In the genomic region with DNA sequence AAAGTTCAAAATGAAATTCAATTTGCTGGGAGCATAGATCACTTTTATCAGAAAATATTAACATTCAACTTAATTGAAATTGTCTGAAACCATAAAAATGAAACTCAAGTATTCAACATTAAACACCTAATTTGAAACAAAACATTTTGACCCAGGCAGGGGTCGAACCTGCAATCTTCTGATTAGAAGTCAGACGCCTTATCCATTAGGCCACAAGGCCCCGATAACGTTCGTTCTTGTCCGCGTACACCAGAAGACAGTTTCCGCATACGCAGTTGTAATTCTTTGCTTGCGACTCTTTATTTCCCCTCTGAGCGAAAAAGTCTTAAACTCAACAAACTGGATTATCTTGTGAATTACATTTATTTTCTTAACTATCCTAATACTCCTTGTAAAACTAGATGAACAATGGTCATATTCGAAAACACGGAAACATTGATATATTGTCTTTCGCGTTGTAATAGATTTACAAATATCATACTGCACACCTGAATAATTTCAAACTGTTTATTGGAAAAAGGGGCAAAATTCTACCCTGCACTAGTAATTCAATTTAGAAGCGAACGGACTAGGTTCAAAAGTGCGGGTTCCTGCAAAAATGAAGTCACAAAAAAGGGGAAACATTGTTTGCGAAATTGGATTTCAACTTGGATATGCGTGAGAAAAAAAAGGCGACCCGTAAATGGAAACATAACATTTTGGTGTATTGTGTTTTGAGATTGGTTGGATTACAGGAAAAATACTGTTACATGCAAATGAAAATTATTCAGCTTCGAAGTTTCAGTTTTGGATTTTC, we compare ENCODE assay signal across 4 worm cellular contexts.
TF ChIP-seq lines count a peak whose summit lies in the region.

No protein-coding gene starts in this region.

TF ChIP-seq in whole organism, L1 larva, 84 proteins besides CTCF, POLR2A, EP300 and RAD21 (continued from another document):
- no peak for TF ChIP-seq alr-1 (tag; optimal IDR thresholded peaks at IDR 0.05; lab: Kevin White, UChicago; ENCODE audit: borderline replicate concordance)
- TF ChIP-seq nhr-76 (tag; optimal IDR thresholded peaks at IDR 0.05; lab: Kevin White, UChicago) = no peak
- no peak for TF ChIP-seq ceh-82 (tag; optimal IDR thresholded peaks at IDR 0.05; lab: Kevin White, UChicago)
- no peak for TF ChIP-seq lir-3 (tag; optimal IDR thresholded peaks at IDR 0.05; lab: Kevin White, UChicago; ENCODE audit: poor library complexity)
- TF ChIP-seq ama-1 (optimal IDR thresholded peaks at IDR 0.05; lab: Kevin White, UChicago) = no peak
- TF ChIP-seq isw-1 (GFP tag; IDR thresholded peaks at IDR 0.05; lab: Robert Waterston, UW) = no peak
- no peak for TF ChIP-seq unc-130 (tag; optimal IDR thresholded peaks at IDR 0.05; lab: Kevin White, UChicago)
- peak; percentile 0 for TF ChIP-seq nhr-20 (tag; optimal IDR thresholded peaks at IDR 0.05; lab: Kevin White, UChicago)
- no peak for TF ChIP-seq nhr-77 (tag; optimal IDR thresholded peaks at IDR 0.05; lab: Kevin White, UChicago)
- TF ChIP-seq nhr-85 (tag; lab: Kevin White, UChicago) = no peak
- TF ChIP-seq ceh-63 (GFP tag; optimal IDR thresholded peaks at IDR 0.05; lab: Kevin White, UChicago) = no peak
- TF ChIP-seq C16A3.4 (tag; optimal IDR thresholded peaks at IDR 0.05; lab: Kevin White, UChicago) = peak; percentile 44
- no peak for TF ChIP-seq C04F5.9 (tag; optimal IDR thresholded peaks at IDR 0.05; lab: Kevin White, UChicago)
- peak; percentile 21 for TF ChIP-seq nhr-90 (tag; optimal IDR thresholded peaks at IDR 0.05; lab: Kevin White, UChicago; ENCODE audit: poor library complexity)
- TF ChIP-seq rnt-1 (tag; optimal IDR thresholded peaks at IDR 0.05; lab: Kevin White, UChicago) = no peak
- no peak for TF ChIP-seq aly-2 (tag; optimal IDR thresholded peaks at IDR 0.05; lab: Kevin White, UChicago)

TF ChIP-seq in whole organism, L3 larva, 47 proteins besides CTCF, POLR2A, EP300 and RAD21 (continued from another document):
- peak; percentile 6 for TF ChIP-seq pqm-1 (tag; optimal IDR thresholded peaks at IDR 0.05; lab: Kevin White, UChicago)

TF ChIP-seq in whole organism, L4 larva, 104 proteins besides CTCF, POLR2A, EP300 and RAD21 (continued from another document and continues in another):
- TF ChIP-seq rbr-2 (tag; optimal IDR thresholded peaks at IDR 0.05; lab: Kevin White, UChicago) (no peak), ceh-32 (tag; optimal IDR thresholded peaks at IDR 0.05; lab: Kevin White, UChicago; ENCODE audit: poor library complexity) (no peak), dve-1 (tag; optimal IDR thresholded peaks at IDR 0.05; lab: Kevin White, UChicago; ENCODE audit: insufficient read depth) (no peak), lin-39 (tag; optimal IDR thresholded peaks at IDR 0.05; lab: Kevin White, UChicago) (no peak), D1046.2 (GFP tag; IDR thresholded peaks at IDR 0.05; lab: Robert Waterston, UW) (peak; percentile 76; the same call in 1 of the 2 replicates), lim-7 (GFP tag; IDR thresholded peaks at IDR 0.05; lab: Robert Waterston, UW) (peak; percentile 86), spr-3 (GFP tag; optimal IDR thresholded peaks at IDR 0.05; lab: Kevin White, UChicago) (no peak), unc-130 (GFP tag; optimal IDR thresholded peaks at IDR 0.05; lab: Kevin White, UChicago) (no peak), lin-1 (GFP tag; IDR thresholded peaks at IDR 0.05; lab: Robert Waterston, UW) (peak; percentile 55; the same call in 1 of the 2 replicates), attf-4 (tag; optimal IDR thresholded peaks at IDR 0.05; lab: Kevin White, UChicago) (no peak), nhr-10 (tag; optimal IDR thresholded peaks at IDR 0.05; lab: Kevin White, UChicago) (no peak), hlh-30 (tag; optimal IDR thresholded peaks at IDR 0.05; lab: Kevin White, UChicago; ENCODE audit: insufficient read depth) (no peak), ctbp-1 (GFP tag; IDR thresholded peaks at IDR 0.05; lab: Robert Waterston, UW) (0 out of 2 replicates have a peak, but pooled peaks have one; percentile 53), Y105C5A.15 (GFP tag; IDR thresholded peaks at IDR 0.05; lab: Robert Waterston, UW) (peak; percentile 62; the same call in 1 of the 2 replicates), Y75B8A.6 (GFP tag; IDR thresholded peaks at IDR 0.05; lab: Robert Waterston, UW) (no peak), ces-1 (GFP tag; optimal IDR thresholded peaks at IDR 0.05; lab: Kevin White, UChicago) (peak; percentile 47), lin-13 (GFP tag; optimal IDR thresholded peaks at IDR 0.05; lab: Kevin White, UChicago) (peak; percentile 50), nhr-111 (GFP tag; optimal IDR thresholded peaks at IDR 0.05; lab: Kevin White, UChicago) (peak; percentile 63), nhr-11 (tag; optimal IDR thresholded peaks at IDR 0.05; lab: Kevin White, UChicago) (no peak), Y5F2A.4 (GFP tag; optimal IDR thresholded peaks at IDR 0.05; lab: Kevin White, UChicago) (no peak), mxl-2 (GFP tag; conservative IDR thresholded peaks at IDR 0.05; lab: Robert Waterston, UW) (peak; percentile 67; the same call in 1 of the 2 replicates), zfp-3 (GFP tag; conservative IDR thresholded peaks at IDR 0.05; lab: Robert Waterston, UW) (no peak; the same call in 1 of the 2 replicates), F10B5.3 (tag; optimal IDR thresholded peaks at IDR 0.05; lab: Kevin White, UChicago) (no peak), F37D6.2 (tag; optimal IDR thresholded peaks at IDR 0.05; lab: Kevin White, UChicago) (no peak), F26F4.8 (GFP tag; conservative IDR thresholded peaks at IDR 0.05; lab: Robert Waterston, UW) (peak; percentile 75), snpc-1.2 (GFP tag; IDR thresholded peaks at IDR 0.05; lab: Robert Waterston, UW) (peak; percentile 89), madf-5 (GFP tag; IDR thresholded peaks at IDR 0.05; lab: Robert Waterston, UW) (0 out of 4 replicates have a peak, but pooled peaks of 1 of the 2 experiments have one; percentile 64), daf-12 (tag; optimal IDR thresholded peaks at IDR 0.05; lab: Kevin White, UChicago) (no peak), skn-1 (tag; optimal IDR thresholded peaks at IDR 0.05; lab: Kevin White, UChicago) (no peak), jun-1 (tag; optimal IDR thresholded peaks at IDR 0.05; lab: Kevin White, UChicago) (no peak), nhr-41 (GFP tag; IDR thresholded peaks at IDR 0.05; lab: Robert Waterston, UW) (0 out of 2 replicates have a peak, but pooled peaks have one; percentile 48), mdt-29 (GFP tag; IDR thresholded peaks at IDR 0.05; lab: Robert Waterston, UW) (no peak), ceh-20 (GFP tag; IDR thresholded peaks at IDR 0.05; lab: Robert Waterston, UW) (no peak), ZK546.5 (tag; optimal IDR thresholded peaks at IDR 0.05; lab: Kevin White, UChicago) (no peak), hmg-1.1 (GFP tag; IDR thresholded peaks at IDR 0.05; lab: Robert Waterston, UW) (peak; percentile 49; the same call in 1 of the 2 replicates), aha-1 (tag; lab: Kevin White, UChicago) (peak; percentile 91), nhr-77 (tag; optimal IDR thresholded peaks at IDR 0.05; lab: Kevin White, UChicago) (no peak), nhr-6 (tag; optimal IDR thresholded peaks at IDR 0.05; lab: Kevin White, UChicago) (no peak), mxl-3 (GFP tag; optimal IDR thresholded peaks at IDR 0.05; lab: Kevin White, UChicago) (no peak), sdz-12 (GFP tag; optimal IDR thresholded peaks at IDR 0.05; lab: Kevin White, UChicago) (no peak), F49E8.2 (tag; optimal IDR thresholded peaks at IDR 0.05; lab: Kevin White, UChicago; ENCODE audit: borderline replicate concordance) (no peak), lir-3 (tag; optimal IDR thresholded peaks at IDR 0.05; lab: Kevin White, UChicago) (no peak), egl-43 (GFP tag; IDR thresholded peaks at IDR 0.05; lab: Robert Waterston, UW) (peak; percentile 78), php-3 (GFP tag; IDR thresholded peaks at IDR 0.05; lab: Robert Waterston, UW) (peak; percentile 39; the same call in 1 of the 2 replicates), dmd-9 (GFP tag; IDR thresholded peaks at IDR 0.05; lab: Robert Waterston, UW) (0 out of 2 replicates have a peak, but pooled peaks have one; percentile 44), dpl-1 (GFP tag; optimal IDR thresholded peaks at IDR 0.05; lab: Kevin White, UChicago) (no peak), zip-2 (tag; optimal IDR thresholded peaks at IDR 0.05; lab: Kevin White, UChicago) (peak; percentile 17), nhr-76 (tag; optimal IDR thresholded peaks at IDR 0.05; lab: Kevin White, UChicago) (no peak), nhr-42 (GFP tag; IDR thresholded peaks at IDR 0.05; lab: Robert Waterston, UW) (no peak), unc-62 (GFP tag; optimal IDR thresholded peaks at IDR 0.05 in 1 of 2; lab: Kevin White, UChicago) (no peak), unc-62 (tag; optimal IDR thresholded peaks at IDR 0.05; lab: Kevin White, UChicago) (no peak), set-16 (GFP tag; IDR thresholded peaks at IDR 0.05; lab: Robert Waterston, UW) (no peak)

TF ChIP-seq in whole organism, young adult, 124 proteins besides CTCF, POLR2A, EP300 and RAD21 (continued from another document and continues in another):
- TF ChIP-seq mes-4 (tag; optimal IDR thresholded peaks at IDR 0.05; lab: Kevin White, UChicago) = no peak
- TF ChIP-seq ama-1 (optimal IDR thresholded peaks at IDR 0.05; lab: Kevin White, UChicago) = no peak
- TF ChIP-seq ama-1 (GFP tag; optimal IDR thresholded peaks at IDR 0.05; lab: Kevin White, UChicago) = peak in 1 of 2 experiments; percentile 68
- no peak for TF ChIP-seq K11D2.4 (GFP tag; IDR thresholded peaks at IDR 0.05; lab: Robert Waterston, UW)
- TF ChIP-seq snpc-4 (GFP tag; optimal IDR thresholded peaks at IDR 0.05; lab: Kevin White, UChicago) = peak; percentile 71
- peak in 2 of 4 experiments; percentile 27 to 81 for TF ChIP-seq snpc-4 (tag; optimal IDR thresholded peaks at IDR 0.05; lab: Kevin White, UChicago)
- no peak for TF ChIP-seq let-607 (tag; optimal IDR thresholded peaks at IDR 0.05; lab: Kevin White, UChicago)
- no peak for TF ChIP-seq F23B12.7 (tag; optimal IDR thresholded peaks at IDR 0.05; lab: Kevin White, UChicago; ENCODE audit: insufficient read depth)
- TF ChIP-seq T07F8.4 (tag; optimal IDR thresholded peaks at IDR 0.05; lab: Kevin White, UChicago) = peak; percentile 63
- peak; percentile 91 for TF ChIP-seq rpc-1 (optimal IDR thresholded peaks at IDR 0.05; lab: Kevin White, UChicago)
- TF ChIP-seq rpc-1 (tag; optimal IDR thresholded peaks at IDR 0.05; lab: Kevin White, UChicago) = peak; percentile 97
- TF ChIP-seq nfya-2 (GFP tag; IDR thresholded peaks at IDR 0.05; lab: Robert Waterston, UW) = no peak
- peak; percentile 60; the same call in 1 of the 2 replicates for TF ChIP-seq hmg-1.2 (GFP tag; IDR thresholded peaks at IDR 0.05; lab: Robert Waterston, UW)
- peak in 1 of 3 experiments; percentile 23 for TF ChIP-seq lin-35 (GFP tag; optimal IDR thresholded peaks at IDR 0.05; lab: Kevin White, UChicago)
- no peak for TF ChIP-seq B0019.2 (GFP tag; conservative IDR thresholded peaks at IDR 0.05; lab: Robert Waterston, UW)
- TF ChIP-seq dox-1 (GFP tag; IDR thresholded peaks at IDR 0.05; lab: Robert Waterston, UW) = peak; percentile 65
- TF ChIP-seq die-1 (tag; optimal IDR thresholded peaks at IDR 0.05; lab: Kevin White, UChicago) = peak; percentile 84
- no peak for TF ChIP-seq sea-2 (GFP tag; IDR thresholded peaks at IDR 0.05; lab: Robert Waterston, UW)
- TF ChIP-seq xnd-1 (tag; optimal IDR thresholded peaks at IDR 0.05; lab: Kevin White, UChicago) = no peak
- peak; percentile 73; the same call in 1 of the 2 replicates for TF ChIP-seq ztf-25 (GFP tag; IDR thresholded peaks at IDR 0.05; lab: Robert Waterston, UW)
- no peak for TF ChIP-seq ztf-22 (GFP tag; optimal IDR thresholded peaks at IDR 0.05; lab: Kevin White, UChicago)
- no peak for TF ChIP-seq nfya-1 (tag; optimal IDR thresholded peaks at IDR 0.05; lab: Kevin White, UChicago; ENCODE audit: borderline replicate concordance, insufficient read depth)
- no peak for TF ChIP-seq unc-130 (GFP tag; optimal IDR thresholded peaks at IDR 0.05; lab: Kevin White, UChicago)
- peak; percentile 64 for TF ChIP-seq him-1 (tag; optimal IDR thresholded peaks at IDR 0.05; lab: Kevin White, UChicago)
- peak; percentile 68 for TF ChIP-seq D2030.7 (GFP tag; IDR thresholded peaks at IDR 0.05; lab: Robert Waterston, UW)
- TF ChIP-seq F55B11.4 (tag; optimal IDR thresholded peaks at IDR 0.05; lab: Kevin White, UChicago; ENCODE audit: borderline replicate concordance, insufficient read depth) = no peak
- no peak for TF ChIP-seq repo-1 (tag; optimal IDR thresholded peaks at IDR 0.05; lab: Kevin White, UChicago)
- peak; percentile 74 for TF ChIP-seq pbrm-1 (GFP tag; IDR thresholded peaks at IDR 0.05; lab: Robert Waterston, UW)
- TF ChIP-seq aptf-2 (GFP tag; conservative IDR thresholded peaks at IDR 0.05; lab: Robert Waterston, UW) = no peak
- no peak for TF ChIP-seq Y53G8AR.9 (GFP tag; conservative IDR thresholded peaks at IDR 0.05; lab: Robert Waterston, UW)
- TF ChIP-seq atf-7 (tag; optimal IDR thresholded peaks at IDR 0.05; lab: Kevin White, UChicago) = no peak
- no peak for TF ChIP-seq lag-1 (GFP tag; IDR thresholded peaks at IDR 0.05; lab: Robert Waterston, UW)
- TF ChIP-seq ceh-100 (GFP tag; IDR thresholded peaks at IDR 0.05; lab: Robert Waterston, UW) = no peak
- TF ChIP-seq dpl-1 (GFP tag; optimal IDR thresholded peaks at IDR 0.05; lab: Kevin White, UChicago) = no peak
- TF ChIP-seq F52B5.7 (tag; optimal IDR thresholded peaks at IDR 0.05; lab: Kevin White, UChicago) = no peak
- TF ChIP-seq ekl-4 (GFP tag; IDR thresholded peaks at IDR 0.05; lab: Robert Waterston, UW) = 0 out of 2 replicates have a peak, but pooled peaks have one; percentile 18
- no peak for TF ChIP-seq K12H6.12 (tag; optimal IDR thresholded peaks at IDR 0.05; lab: Kevin White, UChicago)
- TF ChIP-seq ztf-28 (GFP tag; IDR thresholded peaks at IDR 0.05; lab: Robert Waterston, UW) = no peak
- peak; percentile 70 for TF ChIP-seq snpc-1.3 (tag; optimal IDR thresholded peaks at IDR 0.05; lab: Kevin White, UChicago; ENCODE audit: insufficient read depth)
- no peak for TF ChIP-seq lin-54 (GFP tag; optimal IDR thresholded peaks at IDR 0.05; lab: Kevin White, UChicago)
- TF ChIP-seq mel-28 (tag; optimal IDR thresholded peaks at IDR 0.05; lab: Kevin White, UChicago; ENCODE audit: borderline replicate concordance) = no peak
- TF ChIP-seq ccch-3 (GFP tag; optimal IDR thresholded peaks at IDR 0.05; lab: Kevin White, UChicago) = no peak
- TF ChIP-seq Y95B8A.8 (GFP tag; IDR thresholded peaks at IDR 0.05; lab: Robert Waterston, UW) = 0 out of 2 replicates have a peak, but pooled peaks have one; percentile 47
- TF ChIP-seq fkh-3 (tag; optimal IDR thresholded peaks at IDR 0.05; lab: Kevin White, UChicago) = no peak
- no peak for TF ChIP-seq ceh-58 (GFP tag; IDR thresholded peaks at IDR 0.05; lab: Robert Waterston, UW)
- TF ChIP-seq F33H1.4 (GFP tag; IDR thresholded peaks at IDR 0.05; lab: Robert Waterston, UW) = no peak
- no peak for TF ChIP-seq attf-3 (GFP tag; conservative IDR thresholded peaks at IDR 0.05; lab: Robert Waterston, UW)
- no peak for TF ChIP-seq ztf-6 (GFP tag; IDR thresholded peaks at IDR 0.05; lab: Robert Waterston, UW)
- TF ChIP-seq hsf-1 (GFP tag; IDR thresholded peaks at IDR 0.05; lab: Robert Waterston, UW) = no peak
- TF ChIP-seq nhr-80 (tag; optimal IDR thresholded peaks at IDR 0.05; lab: Kevin White, UChicago) = peak; percentile 25
- no peak for TF ChIP-seq madf-3 (GFP tag; IDR thresholded peaks at IDR 0.05; lab: Robert Waterston, UW)
- peak; percentile 92 for TF ChIP-seq lin-26 (GFP tag; IDR thresholded peaks at IDR 0.05; lab: Robert Waterston, UW)
- TF ChIP-seq madf-8 (GFP tag; conservative IDR thresholded peaks at IDR 0.05; lab: Robert Waterston, UW) = no peak
- TF ChIP-seq hlh-26 (GFP tag; conservative IDR thresholded peaks at IDR 0.05; lab: Robert Waterston, UW) = no peak
- TF ChIP-seq lsl-1 (GFP tag; optimal IDR thresholded peaks at IDR 0.05; lab: Kevin White, UChicago) = no peak
- peak; percentile 80 for TF ChIP-seq Y56A3A.18 (GFP tag; IDR thresholded peaks at IDR 0.05; lab: Robert Waterston, UW)
- no peak for TF ChIP-seq athp-1 (tag; optimal IDR thresholded peaks at IDR 0.05; lab: Kevin White, UChicago)
- no peak for TF ChIP-seq egl-18 (GFP tag; IDR thresholded peaks at IDR 0.05; lab: Robert Waterston, UW)
- TF ChIP-seq somi-1 (GFP tag; optimal IDR thresholded peaks at IDR 0.05; lab: Kevin White, UChicago) = no peak
- no peak for TF ChIP-seq chd-7 (tag; optimal IDR thresholded peaks at IDR 0.05; lab: Kevin White, UChicago)
- no peak for TF ChIP-seq ztf-26 (tag; optimal IDR thresholded peaks at IDR 0.05; lab: Kevin White, UChicago)
